Fruit fly (Drosophila melanogaster) Kc167 (cell line): Measurements from ENCODE around the gene CG7600.

Source experiments
- Myc ChIP-seq: fragments of >200 bp; optimal IDR thresholded peaks from 2 replicates; lab custom pipeline; 2017; ENCODE audit warnings: missing external identifiers
- Sin3A ChIP-seq: fragments of >200 bp; optimal IDR thresholded peaks from 2 replicates; lab custom pipeline; 2018; ENCODE audit warnings: missing external identifiers
- h ChIP-seq: fragments of >200 bp; optimal IDR thresholded peaks from 3 replicates; lab custom pipeline; 2018; ENCODE audit warnings: missing external identifiers
- insv ChIP-seq: fragments of >200 bp; optimal IDR thresholded peaks from 3 replicates; lab custom pipeline; 2018; ENCODE audit warnings: missing external identifiers
- psq ChIP-seq: fragments of >200 bp; optimal IDR thresholded peaks from 2 replicates; lab custom pipeline; 2017; ENCODE audit warnings: missing external identifiers
- ttk ChIP-seq: sonication (Bioruptor generic); optimal IDR thresholded peaks from 2 replicates; lab custom pipeline; 2017; ENCODE audit warnings: missing external identifiers

Gene CG7600

DNA sequence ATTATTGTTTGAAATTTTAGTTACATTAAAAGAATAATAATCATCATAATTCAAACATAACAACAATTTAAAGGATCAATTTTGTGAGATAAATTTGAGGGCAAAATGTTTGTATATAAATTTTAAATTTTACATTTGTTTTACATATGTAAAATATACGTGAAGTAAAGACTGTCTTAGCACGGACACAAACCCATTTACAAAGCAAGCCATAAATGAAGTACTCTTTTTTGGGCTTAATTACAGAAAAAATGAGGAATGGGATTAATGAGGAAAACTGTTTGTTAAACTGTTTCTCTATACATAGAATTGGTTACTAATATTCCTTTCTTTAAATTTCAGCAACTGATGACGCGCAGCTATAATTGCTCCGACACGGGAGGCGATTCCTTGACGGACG lies 14.1 kb downstream of the CG7600 start:
- no peak for TF ChIP-seq h
- no peak for TF ChIP-seq psq
- TF ChIP-seq Sin3A (lab: Kevin White, UChicago), result no peak
- no peak for TF ChIP-seq Myc (lab: Kevin White, UChicago)
- no peak for TF ChIP-seq ttk (lab: Kevin White, UChicago)
- no peak for TF ChIP-seq insv (lab: Kevin White, UChicago)

- no peak for TF ChIP-seq Sin3A (lab: Kevin White, UChicago)
- no peak for TF ChIP-seq Myc (lab: Kevin White, UChicago)
- TF ChIP-seq psq, result no peak
- no peak for TF ChIP-seq insv (lab: Kevin White, UChicago)
- no peak for TF ChIP-seq ttk (lab: Kevin White, UChicago)
- TF ChIP-seq h, result no peak
These were observed 17.1 kb downstream of the CG7600 start for dm6 chr3L:11227708-11228107.

DNA sequence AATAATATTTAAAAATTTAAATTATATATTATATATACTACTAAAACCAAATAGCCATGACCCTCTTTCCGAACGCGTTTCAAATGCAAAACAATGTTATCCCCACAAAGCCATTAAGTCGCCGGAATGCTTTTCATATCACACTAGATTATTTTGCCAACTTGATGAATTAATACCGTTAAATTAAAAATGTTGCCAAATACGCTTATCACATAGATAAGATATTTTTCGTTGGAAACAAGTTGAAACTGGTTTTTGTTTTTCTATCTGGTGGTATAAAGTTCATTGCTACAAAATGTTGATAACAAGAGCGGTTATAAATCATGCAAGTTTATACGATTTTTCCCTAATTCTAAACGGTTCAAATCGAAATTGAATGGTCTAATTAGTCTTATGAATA lies 23.0 kb downstream of the CG7600 start:
- TF ChIP-seq insv (lab: Kevin White, UChicago) (no peak), psq (no peak), h (no peak), ttk (lab: Kevin White, UChicago) (no peak), Myc (lab: Kevin White, UChicago) (no peak), Sin3A (lab: Kevin White, UChicago) (no peak)

- TF ChIP-seq psq (no peak), Sin3A (lab: Kevin White, UChicago) (no peak), Myc (lab: Kevin White, UChicago) (no peak), insv (lab: Kevin White, UChicago) (no peak), h (no peak), ttk (lab: Kevin White, UChicago) (no peak)
These were observed 25.5 kb downstream of the CG7600 start, which contains the start of gene Ir68a for dm6 chr3L:11236118-11236517. Gene Ir68a, minus strand, starts transcription at chr3L:11236218.

- TF ChIP-seq psq (no peak), h (no peak), Myc (lab: Kevin White, UChicago) (no peak), insv (lab: Kevin White, UChicago) (no peak), Sin3A (lab: Kevin White, UChicago) (no peak), ttk (lab: Kevin White, UChicago) (no peak)
These were observed 26.7 kb downstream of the CG7600 start for dm6 chr3L:11237127-11237759.

dm6 chr3L:11239191-11239641 lies 28.6 kb downstream of the CG7600 start:
- TF ChIP-seq h, result no peak
- TF ChIP-seq ttk (lab: Kevin White, UChicago), result no peak
- TF ChIP-seq Myc (lab: Kevin White, UChicago), result no peak
- no peak for TF ChIP-seq psq
- no peak for TF ChIP-seq Sin3A (lab: Kevin White, UChicago)
- no peak for TF ChIP-seq insv (lab: Kevin White, UChicago)

- no peak for TF ChIP-seq Sin3A (lab: Kevin White, UChicago)
- no peak for TF ChIP-seq insv (lab: Kevin White, UChicago)
- no peak for TF ChIP-seq psq
- no peak for TF ChIP-seq h
- TF ChIP-seq ttk (lab: Kevin White, UChicago), result no peak
- TF ChIP-seq Myc (lab: Kevin White, UChicago), result no peak
These were observed 31.4 kb downstream of the CG7600 start for dm6 chr3L:11241949-11242348.

DNA sequence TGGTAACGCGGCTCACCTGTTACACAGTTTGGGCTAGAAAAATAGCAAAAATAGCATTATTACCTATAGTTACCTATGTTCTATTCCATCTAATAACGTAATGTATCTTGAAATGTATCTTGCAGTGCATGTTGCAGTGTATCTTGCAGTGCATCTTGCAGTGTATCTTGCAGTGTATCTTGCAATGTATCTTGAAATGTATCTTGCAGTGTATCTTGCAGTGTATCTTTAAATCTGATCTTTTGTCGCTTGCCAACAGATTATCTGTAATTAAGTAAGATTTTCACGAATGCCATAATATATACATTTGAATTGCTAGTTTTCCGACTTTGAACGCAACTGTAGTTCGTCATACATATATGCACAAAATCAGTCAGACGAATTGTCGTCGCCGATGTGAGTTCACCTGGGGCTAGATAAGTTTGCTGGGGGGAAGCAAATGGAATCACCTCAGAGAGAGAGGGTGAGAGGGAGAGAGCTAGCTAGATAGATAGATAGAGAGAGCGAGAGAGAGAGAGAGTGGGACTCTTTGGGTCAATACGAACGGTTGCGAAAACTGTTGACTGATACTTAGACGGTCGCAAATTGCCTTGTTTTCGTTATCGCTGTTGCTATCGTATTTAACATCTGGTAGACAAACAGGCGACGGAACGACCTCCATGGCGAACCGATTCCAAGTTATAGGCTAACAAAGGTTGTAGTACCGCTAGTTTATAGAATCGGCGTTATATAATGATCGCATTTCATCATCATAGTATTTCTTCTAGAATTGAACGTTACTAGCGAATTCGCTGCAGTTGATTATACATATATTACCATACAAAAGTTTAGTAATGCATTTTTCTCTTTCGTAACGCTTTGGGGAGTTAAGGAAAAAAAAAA lies 32.1 kb downstream of the CG7600 start:
- TF ChIP-seq Myc (lab: Kevin White, UChicago), result no peak
- no peak for TF ChIP-seq h
- no peak for TF ChIP-seq insv (lab: Kevin White, UChicago)
- TF ChIP-seq Sin3A (lab: Kevin White, UChicago), result no peak
- TF ChIP-seq ttk (lab: Kevin White, UChicago), result no peak
- no peak for TF ChIP-seq psq

- TF ChIP-seq h (no peak), Sin3A (lab: Kevin White, UChicago) (no peak), insv (lab: Kevin White, UChicago) (no peak), ttk (lab: Kevin White, UChicago) (no peak)
These were observed 32.7 kb downstream of the CG7600 start for dm6 chr3L:11243292-11243670.

- TF ChIP-seq psq (no peak), ttk (lab: Kevin White, UChicago) (no peak), Sin3A (lab: Kevin White, UChicago) (no peak), insv (lab: Kevin White, UChicago) (no peak), Myc (lab: Kevin White, UChicago) (no peak), h (no peak)
These were observed 33.5 kb downstream of the CG7600 start for dm6 chr3L:11244024-11244576.

- no peak for TF ChIP-seq Myc (lab: Kevin White, UChicago)
- no peak for TF ChIP-seq psq
These were observed 35.7 kb downstream of the CG7600 start for dm6 chr3L:11246046-11246887.
